Worm (Caenorhabditis elegans) whole organism, L1 larva: ENCODE data around the gene cif-1.

Experiments
- egl-27 ChIP-seq, 2 experiments: fragments of 150-350 bp in 1 of 2; sonication (generic microtip); optimal IDR thresholded peaks; 3 replicates each; lab custom pipeline; 2017 to 2018; ENCODE audit warnings: missing biosample characterization in 2 of 2, missing genetic modification characterization in 2 of 2, missing genetic modification reagents in 2 of 2
- nhr-237 ChIP-seq: fragments of 150-350 bp; optimal IDR thresholded peaks from 2 replicates; lab custom pipeline; 2014; ENCODE audit warnings: missing biosample characterization, missing genetic modification characterization
- sptf-1 ChIP-seq: fragments of 150-350 bp; optimal IDR thresholded peaks from 2 replicates; lab custom pipeline; 2014; ENCODE audit warnings: missing biosample characterization, missing genetic modification characterization
- unc-86 ChIP-seq: sonication (generic microtip); optimal IDR thresholded peaks from 2 replicates; lab custom pipeline; 2016; ENCODE audit warnings: missing genetic modification characterization, missing compliant biosample characterization
- ztf-11 ChIP-seq, 2 experiments: sonication (generic microtip); optimal IDR thresholded peaks; 2 replicates each; lab custom pipeline; 2016 to 2017; ENCODE audit warnings: missing genetic modification characterization in 2 of 2, missing biosample characterization in 1 of 2, missing compliant biosample characterization in 1 of 2

DNA sequence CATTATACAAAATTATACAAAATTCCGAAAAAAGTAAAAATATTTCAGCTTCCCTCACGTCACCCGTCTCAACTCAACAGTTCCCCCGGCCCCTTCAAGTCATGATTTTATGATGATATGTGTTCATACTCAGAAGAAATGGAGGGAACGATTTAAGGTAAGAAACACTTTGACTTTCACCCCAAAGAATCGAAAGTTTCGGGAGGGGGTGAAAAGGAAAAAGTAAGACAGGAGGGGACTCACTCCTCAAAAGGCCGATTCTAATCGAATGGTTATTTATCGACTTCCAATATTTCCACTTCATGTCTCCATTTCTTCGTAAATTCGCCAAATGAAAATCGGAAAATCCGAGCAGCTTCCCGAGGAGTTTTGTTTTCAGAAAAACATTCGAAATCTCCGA lies 22.3 kb downstream of the cif-1 start, which contains the start of gene bus-4:
- TF ChIP-seq egl-27 (tag; optimal IDR thresholded peaks at IDR 0.05; lab: Kevin White, UChicago) (no peak), ztf-11 (tag; optimal IDR thresholded peaks at IDR 0.05; lab: Kevin White, UChicago) (no peak), sptf-1 (tag; lab: Kevin White, UChicago) (no peak), nhr-237 (tag; lab: Kevin White, UChicago) (no peak), unc-86 (tag; lab: Kevin White, UChicago) (no peak)
